Fruit fly (Drosophila melanogaster) whole organism, embryonic: ENCODE measurements around the gene Ostgamma.
A peak's percentile ranks its signal among the peaks of the same experiment; 100 is the strongest.

ENCODE experiments used
- ATbp ChIP-seq: fragments of 200-800 bp; sonication (Bioruptor generic); optimal IDR thresholded peaks from 2 replicates; lab custom pipeline; 2017; ENCODE audit warnings: missing biosample characterization, mild to moderate bottlenecking, missing genetic modification characterization, missing genetic modification reagents
- Bteb2 ChIP-seq: fragments of 200-800 bp; sonication (Bioruptor generic); optimal IDR thresholded peaks from 2 replicates; lab custom pipeline; 2016; ENCODE audit warnings: missing biosample characterization, missing genetic modification characterization
- C15 ChIP-seq: fragments of 200-800 bp; sonication (Bioruptor generic); IDR thresholded peaks from 3 replicates; pipeline ENCODE4 v1.3.6; 2022; ENCODE audit warnings: missing biosample characterization, missing genetic modification characterization
- CG10321 ChIP-seq: fragments of 200-800 bp; sonication (Bioruptor generic); IDR thresholded peaks from 2 replicates; pipeline ENCODE4 v1.3.6; 2022; ENCODE audit warnings: missing biosample characterization, missing genetic modification characterization
- CG11085 ChIP-seq: fragments of 200-800 bp; sonication (Bioruptor generic); IDR thresholded peaks from 2 replicates; pipeline ENCODE4 v1.3.6; 2022; ENCODE audit warnings: missing biosample characterization, missing genetic modification characterization
- CG12071 ChIP-seq: fragments of 200-800 bp; sonication (Bioruptor generic); optimal IDR thresholded peaks from 3 replicates; lab custom pipeline; 2018; ENCODE audit warnings: missing biosample characterization, mild to moderate bottlenecking, missing genetic modification characterization
- CG12219 ChIP-seq: fragments of 200-800 bp; sonication (Bioruptor generic); optimal IDR thresholded peaks from 3 replicates; lab custom pipeline; 2018; ENCODE audit warnings: missing biosample characterization, mild to moderate bottlenecking, missing genetic modification characterization
- CG12236 ChIP-seq: fragments of 200-800 bp; sonication (Bioruptor generic); optimal IDR thresholded peaks from 2 replicates; lab custom pipeline; 2016; ENCODE audit warnings: missing biosample characterization, missing genetic modification characterization
- CG14441 ChIP-seq: fragments of 200-800 bp; sonication (Bioruptor generic); IDR thresholded peaks from 2 replicates; pipeline ENCODE4 v1.3.6; 2022; ENCODE audit warnings: missing biosample characterization, missing genetic modification characterization
- CG14965 ChIP-seq: fragments of 200-800 bp; sonication (Bioruptor generic); optimal IDR thresholded peaks from 2 replicates; lab custom pipeline; 2016; ENCODE audit warnings: missing biosample characterization, missing genetic modification characterization, borderline replicate concordance
- CG1603 ChIP-seq: fragments of 200-800 bp; sonication (Bioruptor generic); optimal IDR thresholded peaks from 2 replicates; lab custom pipeline; 2019; ENCODE audit warnings: missing biosample characterization, mild to moderate bottlenecking, missing genetic modification characterization, moderate library complexity
- CG17829 ChIP-seq: fragments of 200-800 bp; optimal IDR thresholded peaks from 2 replicates; lab custom pipeline; 2019; ENCODE audit warnings: missing biosample characterization, mild to moderate bottlenecking, missing genetic modification characterization, moderate library complexity
- CG2120 ChIP-seq: fragments of 200-800 bp; sonication (Bioruptor generic); optimal IDR thresholded peaks from 3 replicates; lab custom pipeline; 2016; ENCODE audit warnings: missing biosample characterization, missing genetic modification characterization
- CG3281 ChIP-seq: fragments of 200-800 bp; sonication (Bioruptor generic); optimal IDR thresholded peaks from 3 replicates; lab custom pipeline; 2017; ENCODE audit warnings: missing biosample characterization, mild to moderate bottlenecking, missing genetic modification characterization
- CG33213 ChIP-seq: fragments of 200-800 bp; sonication (Bioruptor generic); optimal IDR thresholded peaks from 3 replicates; lab custom pipeline; 2016; ENCODE audit warnings: missing biosample characterization, missing genetic modification characterization
- CG33557 ChIP-seq: fragments of 200-800 bp; sonication (Bioruptor generic); optimal IDR thresholded peaks from 2 replicates; lab custom pipeline; 2019; ENCODE audit warnings: missing biosample characterization, mild to moderate bottlenecking, missing genetic modification characterization, moderate library complexity
- CG8089 ChIP-seq: fragments of 200-800 bp; sonication (Bioruptor generic); optimal IDR thresholded peaks from 3 replicates; lab custom pipeline; 2016; ENCODE audit warnings: missing biosample characterization, missing genetic modification characterization
- CG8359 ChIP-seq: fragments of 200-800 bp; sonication (Bioruptor generic); optimal IDR thresholded peaks from 2 replicates; lab custom pipeline; 2017; ENCODE audit warnings: missing biosample characterization, mild to moderate bottlenecking, missing genetic modification characterization, borderline replicate concordance
- Deaf1 ChIP-seq: fragments of 200-800 bp; optimal IDR thresholded peaks from 3 replicates; lab custom pipeline; 2019; ENCODE audit warnings: missing biosample characterization, mild to moderate bottlenecking, missing genetic modification characterization, moderate library complexity
- Dip3 ChIP-seq: fragments of 200-800 bp; sonication (Bioruptor generic); optimal IDR thresholded peaks from 3 replicates; lab custom pipeline; 2016; ENCODE audit warnings: missing biosample characterization, missing genetic modification characterization
- Doc3 ChIP-seq: fragments of 200-800 bp; sonication (Bioruptor generic); IDR thresholded peaks from 3 replicates; pipeline ENCODE4 v1.3.6; 2022; ENCODE audit warnings: missing biosample characterization, missing genetic modification characterization; ENCODE audit not compliant: partially characterized antibody
- Drgx ChIP-seq: fragments of 200-800 bp; sonication (Bioruptor generic); IDR thresholded peaks from 2 replicates; pipeline ENCODE4 v1.3.6; 2022; ENCODE audit warnings: missing biosample characterization, missing genetic modification characterization
- Nf-YA ChIP-seq: fragments of 200-800 bp; sonication (Bioruptor generic); IDR thresholded peaks from 2 replicates; pipeline ENCODE4 v1.3.6; 2022; ENCODE audit warnings: missing biosample characterization, missing genetic modification characterization
- NfI ChIP-seq: fragments of 200-800 bp; sonication (Bioruptor generic); optimal IDR thresholded peaks from 3 replicates; lab custom pipeline; 2018; ENCODE audit warnings: missing biosample characterization, mild to moderate bottlenecking, missing genetic modification characterization, moderate library complexity
- Poxn ChIP-seq: fragments of 200-800 bp; sonication (Bioruptor generic); IDR thresholded peaks from 2 replicates; pipeline ENCODE4 v1.3.6; 2022; ENCODE audit warnings: missing biosample characterization, missing genetic modification characterization
- Sox100B ChIP-seq: fragments of 200-800 bp; sonication (Bioruptor generic); optimal IDR thresholded peaks from 3 replicates; lab custom pipeline; 2018; ENCODE audit warnings: missing biosample characterization, mild to moderate bottlenecking, missing genetic modification characterization
- Tbp ChIP-seq: fragments of >200 bp; optimal IDR thresholded peaks from 2 replicates; lab custom pipeline; 2018; ENCODE audit warnings: missing biosample characterization, missing genetic modification characterization
- Xbp1 ChIP-seq: fragments of 200-800 bp; sonication (Bioruptor generic); optimal IDR thresholded peaks from 3 replicates; lab custom pipeline; 2016; ENCODE audit warnings: missing biosample characterization, mild to moderate bottlenecking, missing genetic modification characterization
- ac ChIP-seq: fragments of 200-800 bp; sonication (Bioruptor generic); optimal IDR thresholded peaks from 3 replicates; lab custom pipeline; 2017; ENCODE audit warnings: missing biosample characterization, mild to moderate bottlenecking, missing genetic modification characterization
- aop ChIP-seq: fragments of 200-800 bp; sonication (Bioruptor generic); IDR thresholded peaks from 2 replicates; pipeline ENCODE4 v1.3.6; 2022; ENCODE audit warnings: missing biosample characterization, missing genetic modification characterization
- ase ChIP-seq: fragments of 200-800 bp; sonication (Bioruptor generic); IDR thresholded peaks from 3 replicates; pipeline ENCODE4 v1.3.6; 2022; ENCODE audit warnings: missing biosample characterization, missing genetic modification characterization
- cg ChIP-seq: fragments of 200-800 bp; sonication (Bioruptor generic); optimal IDR thresholded peaks from 3 replicates; lab custom pipeline; 2019; ENCODE audit warnings: missing biosample characterization, mild to moderate bottlenecking, missing genetic modification characterization, moderate library complexity
- da ChIP-seq: fragments of 200-800 bp; sonication (Bioruptor generic); optimal IDR thresholded peaks from 2 replicates; lab custom pipeline; 2016; ENCODE audit warnings: missing biosample characterization, missing genetic modification characterization
- danr ChIP-seq: fragments of 200-800 bp; sonication (Bioruptor generic); IDR thresholded peaks from 2 replicates; pipeline ENCODE4 v1.3.6; 2022; ENCODE audit warnings: missing biosample characterization, missing genetic modification characterization
- dati ChIP-seq: fragments of 200-800 bp; sonication (Bioruptor generic); IDR thresholded peaks from 2 replicates; pipeline ENCODE4 v1.3.6; 2022; ENCODE audit warnings: missing biosample characterization, missing genetic modification characterization
- dm ChIP-seq: fragments of 200-800 bp; sonication (Bioruptor generic); optimal IDR thresholded peaks from 3 replicates; lab custom pipeline; 2016; ENCODE audit warnings: missing biosample characterization, missing genetic modification characterization
- eyg ChIP-seq: fragments of 200-800 bp; sonication (Bioruptor generic); optimal IDR thresholded peaks from 3 replicates; lab custom pipeline; 2016; ENCODE audit warnings: missing biosample characterization, missing genetic modification characterization
- ftz-f1 ChIP-seq: fragments of 200-800 bp; sonication (Bioruptor generic); optimal IDR thresholded peaks from 2 replicates; lab custom pipeline; 2016; ENCODE audit warnings: missing biosample characterization, missing genetic modification characterization
- gem ChIP-seq: fragments of 200-800 bp; sonication (Bioruptor generic); optimal IDR thresholded peaks from 2 replicates; lab custom pipeline; 2019; ENCODE audit warnings: missing biosample characterization, mild to moderate bottlenecking, missing genetic modification characterization, moderate library complexity
- hth ChIP-seq: fragments of >200 bp; optimal IDR thresholded peaks from 2 replicates; lab custom pipeline; 2017; ENCODE audit warnings: inconsistent platforms
- jing ChIP-seq: fragments of 200-800 bp; sonication (Bioruptor generic); optimal IDR thresholded peaks from 2 replicates; lab custom pipeline; 2018; ENCODE audit warnings: missing biosample characterization, mild to moderate bottlenecking, missing genetic modification characterization
- kni ChIP-seq: fragments of 200-800 bp; sonication (Bioruptor generic); optimal IDR thresholded peaks from 3 replicates; lab custom pipeline; 2017; ENCODE audit warnings: mild to moderate bottlenecking, missing biosample characterization, missing genetic modification reagents, missing genetic modification characterization
- knrl ChIP-seq: fragments of 200-800 bp; sonication (Bioruptor generic); IDR thresholded peaks from 3 replicates; pipeline ENCODE4 v1.3.6; 2022; ENCODE audit warnings: missing biosample characterization, missing genetic modification characterization; ENCODE audit not compliant: partially characterized antibody
- nerfin-1 ChIP-seq: fragments of 200-800 bp; sonication (Bioruptor generic); optimal IDR thresholded peaks from 3 replicates; lab custom pipeline; 2019; ENCODE audit warnings: missing biosample characterization, mild to moderate bottlenecking, missing genetic modification characterization, moderate library complexity
- otp ChIP-seq: fragments of 200-800 bp; sonication (Bioruptor generic); IDR thresholded peaks from 3 replicates; pipeline ENCODE4, ENCODE4 v1.3.6; 2022; ENCODE audit warnings: missing biosample characterization, missing genetic modification characterization
- phol ChIP-seq: fragments of 200-800 bp; sonication (Bioruptor generic); optimal IDR thresholded peaks from 3 replicates; lab custom pipeline; 2018; ENCODE audit warnings: missing biosample characterization, mild to moderate bottlenecking, missing genetic modification characterization, moderate library complexity
- prd ChIP-seq, 3 experiments: fragments of >200 bp in 2 of 3; fragments of 200-800 bp in 1 of 3; sonication (Bioruptor generic) in 1 of 3; optimal IDR thresholded peaks in 2 of 3; IDR thresholded peaks in 1 of 3; 2 replicates in 2 of 3; 3 replicates in 1 of 3; pipeline versions ENCODE4 v1.3.6 to Lab custom; 2017 to 2022; ENCODE audit warnings: missing biosample characterization in 1 of 3, missing genetic modification characterization in 1 of 3
- sr ChIP-seq: fragments of 200-800 bp; sonication (Bioruptor generic); IDR thresholded peaks from 3 replicates; pipeline ENCODE4 v1.3.6; 2022; ENCODE audit warnings: missing biosample characterization, missing genetic modification characterization
- wor ChIP-seq: fragments of 200-800 bp; sonication (Bioruptor generic); IDR thresholded peaks from 2 replicates; pipeline ENCODE4 v1.3.6; 2022; ENCODE audit warnings: missing biosample characterization, missing genetic modification characterization

Ostgamma gene

dm6 chr2L:8292159-8292887, 15.7 kb downstream of the Ostgamma start (continued):
- peak; percentile 48 for TF ChIP-seq ac (GFP tag; lab: Kevin White, UChicago)
- peak; percentile 94 for TF ChIP-seq wor (GFP tag; lab: Robert Waterston, UW)
- peak; percentile 82 for TF ChIP-seq jing
- no peak for TF ChIP-seq prd (optimal IDR thresholded peaks at IDR 0.05; lab: Kevin White, UChicago)
- TF ChIP-seq prd (GFP tag; IDR thresholded peaks at IDR 0.05; lab: Robert Waterston, UW), result peak; percentile 97
- peak; percentile 33 for TF ChIP-seq CG14965 (GFP tag; lab: Kevin White, UChicago)
- peak; percentile 95 for TF ChIP-seq Nf-YA (GFP tag; lab: Robert Waterston, UW)
- TF ChIP-seq C15 (GFP tag; lab: Robert Waterston, UW), result peak; percentile 93
- TF ChIP-seq Sox100B (GFP tag; lab: Kevin White, UChicago), result peak; percentile 95
- TF ChIP-seq Drgx (GFP tag; lab: Robert Waterston, UW), result peak; percentile 91
- peak; percentile 91 for TF ChIP-seq dati (GFP tag; lab: Robert Waterston, UW)
- no peak for TF ChIP-seq knrl (GFP tag; lab: Robert Waterston, UW)
- TF ChIP-seq CG10321 (GFP tag; lab: Robert Waterston, UW), result peak; percentile 73; the same call in 1 of the 2 replicates
- peak; percentile 95 for TF ChIP-seq ase (GFP tag; lab: Robert Waterston, UW)
- peak; percentile 95 for TF ChIP-seq CG12219 (GFP tag; lab: Kevin White, UChicago)
- TF ChIP-seq CG17829 (tag; lab: Kevin White, UChicago), result peak; percentile 98
- TF ChIP-seq ftz-f1 (GFP tag; lab: Kevin White, UChicago), result peak; percentile 57
- TF ChIP-seq Deaf1 (tag; lab: Kevin White, UChicago), result peak; percentile 83
- peak; percentile 95 for TF ChIP-seq kni (GFP tag; lab: Kevin White, UChicago)
- peak; percentile 95 for TF ChIP-seq danr (GFP tag; lab: Robert Waterston, UW)
- peak; percentile 81 for TF ChIP-seq da
- TF ChIP-seq ATbp (GFP tag; lab: Kevin White, UChicago), result peak; percentile 95
- TF ChIP-seq hth (lab: Kevin White, UChicago), result no peak
- peak; percentile 94 for TF ChIP-seq CG3281 (GFP tag; lab: Kevin White, UChicago)
- peak; percentile 97 for TF ChIP-seq gem (tag; lab: Kevin White, UChicago)
- TF ChIP-seq CG12236 (GFP tag; lab: Kevin White, UChicago), result peak; percentile 90
- TF ChIP-seq CG2120 (GFP tag; lab: Kevin White, UChicago), result peak; percentile 97
- peak; percentile 96 for TF ChIP-seq CG14441 (GFP tag; lab: Robert Waterston, UW)
- TF ChIP-seq otp (GFP tag; lab: Robert Waterston, UW), result peak; percentile 96
- TF ChIP-seq CG33213 (GFP tag; lab: Kevin White, UChicago), result peak; percentile 83
- TF ChIP-seq dm (GFP tag; lab: Kevin White, UChicago), result peak; percentile 88
- peak; percentile 94 for TF ChIP-seq CG33557
- TF ChIP-seq sr (GFP tag; lab: Robert Waterston, UW), result peak; percentile 78; the same call in 2 of the 3 replicates
- no peak for TF ChIP-seq Doc3 (GFP tag; lab: Robert Waterston, UW)
- TF ChIP-seq phol (tag; lab: Kevin White, UChicago), result peak; percentile 94
- peak; percentile 83; the same call in 1 of the 2 replicates for TF ChIP-seq aop (GFP tag; lab: Robert Waterston, UW)
- TF ChIP-seq CG8089 (GFP tag; lab: Kevin White, UChicago), result peak; percentile 85
- TF ChIP-seq Xbp1 (GFP tag; lab: Kevin White, UChicago), result peak; percentile 94
- peak; percentile 85 for TF ChIP-seq Poxn (GFP tag; lab: Robert Waterston, UW)
- TF ChIP-seq Tbp (GFP tag; lab: Kevin White, UChicago), result no peak
- peak; percentile 92 for TF ChIP-seq Dip3 (GFP tag; lab: Kevin White, UChicago)
- peak; percentile 40 for TF ChIP-seq cg (GFP tag; lab: Kevin White, UChicago)
- peak; percentile 85 for TF ChIP-seq eyg (GFP tag; lab: Kevin White, UChicago)
- TF ChIP-seq nerfin-1 (tag; lab: Kevin White, UChicago), result peak; percentile 95
- TF ChIP-seq CG1603 (tag; lab: Kevin White, UChicago), result peak; percentile 93
- TF ChIP-seq CG11085 (GFP tag; lab: Robert Waterston, UW), result peak; percentile 95
- peak; percentile 82 for TF ChIP-seq CG8359
- TF ChIP-seq NfI (GFP tag; lab: Kevin White, UChicago), result peak; percentile 96
- peak; percentile 93 for TF ChIP-seq CG12071 (GFP tag; lab: Kevin White, UChicago)
- peak; percentile 96 for TF ChIP-seq Bteb2 (GFP tag; lab: Kevin White, UChicago)
